Worm (Caenorhabditis elegans): ENCODE data around the gene Y14H12B.2.

DNA sequence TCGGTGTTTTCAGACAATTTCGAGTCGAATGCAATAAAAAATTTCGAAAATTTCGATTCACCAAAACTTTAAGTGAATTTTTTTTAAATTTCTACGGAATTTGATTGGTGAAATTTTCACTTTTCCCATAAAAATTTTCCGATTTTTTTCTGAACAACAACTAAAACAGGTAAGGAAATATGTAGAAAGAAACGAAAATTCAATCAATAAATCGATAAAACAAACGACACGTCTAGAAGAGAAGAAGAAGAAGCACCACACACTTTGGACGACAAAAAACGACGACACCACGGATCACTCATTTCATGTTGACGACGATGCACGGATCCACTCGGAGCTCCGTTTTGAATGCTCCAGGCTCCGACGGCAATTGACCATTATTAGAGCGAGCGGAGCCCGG, 10.8 kb downstream of the Y14H12B.2 start:
- TF ChIP-seq elt-1 (tag; optimal IDR thresholded peaks at IDR 0.05) (no peak), mdl-1 (tag; optimal IDR thresholded peaks at IDR 0.05) (no peak)
